Worm (Caenorhabditis elegans) whole organism, young adult: ENCODE results near the gene C14B1.12.

Source experiments
- akir-1 ChIP-seq: fragments of 200-800 bp; sonication (Bioruptor generic); optimal IDR thresholded peaks from 2 replicates; lab custom pipeline; 2018; ENCODE audit warnings: mild to moderate bottlenecking, missing genetic modification characterization, moderate library complexity, missing compliant biosample characterization
- cebp-2 ChIP-seq: fragments of 200-800 bp; sonication (Bioruptor generic); IDR thresholded peaks from 2 replicates; pipeline ENCODE4 v1.3.6; 2022; ENCODE audit warnings: missing genetic modification characterization, missing compliant biosample characterization
- sea-2 ChIP-seq: fragments of 200-800 bp; sonication (Bioruptor generic); IDR thresholded peaks from 2 replicates; pipeline ENCODE4 v1.3.6; 2022; ENCODE audit warnings: missing genetic modification characterization, missing compliant biosample characterization

- TF ChIP-seq akir-1 (GFP tag; lab: Kevin White, UChicago): no peak
- no peak for TF ChIP-seq cebp-2 (GFP tag; lab: Robert Waterston, UW)
- no peak for TF ChIP-seq sea-2 (GFP tag; lab: Robert Waterston, UW)
Measured at ce11 chrIII:3774550-3774949, 49.8 kb upstream of the C14B1.12 start.
